Worm (Caenorhabditis elegans) whole organism, mixed stage, embryonic: Measurements from ENCODE around the gene AH9.3.

ENCODE experiments used
- M03D4.4 ChIP-seq: sonication (generic microtip); optimal IDR thresholded peaks from 2 replicates; lab custom pipeline; 2017; ENCODE audit warnings: mild to moderate bottlenecking, missing genetic modification characterization, missing compliant biosample characterization
- bed-3 ChIP-seq: fragments of 200-800 bp; sonication (Bioruptor generic); optimal IDR thresholded peaks from 3 replicates; lab custom pipeline; 2018; ENCODE audit warnings: mild to moderate bottlenecking, missing genetic modification characterization, moderate library complexity, missing compliant biosample characterization
- blmp-1 ChIP-seq: fragments of 150-350 bp; optimal IDR thresholded peaks from 2 replicates; lab custom pipeline; 2014; ENCODE audit warnings: missing biosample characterization, missing genetic modification characterization
- ceh-39 ChIP-seq: fragments of 150-350 bp; optimal IDR thresholded peaks from 2 replicates; lab custom pipeline; 2014; ENCODE audit warnings: missing biosample characterization, missing genetic modification characterization
- ceh-43 ChIP-seq: fragments of 200-800 bp; sonication (Bioruptor generic); optimal IDR thresholded peaks from 2 replicates; lab custom pipeline; 2018; ENCODE audit warnings: mild to moderate bottlenecking, missing genetic modification characterization, moderate library complexity, missing compliant biosample characterization
- ceh-83 ChIP-seq: fragments of 200-800 bp; sonication (Bioruptor generic); optimal IDR thresholded peaks from 2 replicates; lab custom pipeline; 2018; ENCODE audit warnings: mild to moderate bottlenecking, missing genetic modification characterization, missing compliant biosample characterization
- ces-1 ChIP-seq: fragments of 150-350 bp; optimal IDR thresholded peaks from 2 replicates; lab custom pipeline; 2014; ENCODE audit warnings: missing biosample characterization, missing genetic modification reagents, missing genetic modification characterization
- cnd-1 ChIP-seq: fragments of 200-800 bp; sonication (Bioruptor generic); optimal IDR thresholded peaks from 2 replicates; lab custom pipeline; 2018; ENCODE audit warnings: mild to moderate bottlenecking, missing genetic modification characterization, missing compliant biosample characterization
- drap-1 ChIP-seq: fragments of 200-800 bp; sonication (Bioruptor generic); optimal IDR thresholded peaks from 3 replicates; lab custom pipeline; 2018; ENCODE audit warnings: mild to moderate bottlenecking, missing genetic modification characterization, missing compliant biosample characterization
- elt-1 ChIP-seq: sonication (generic microtip); optimal IDR thresholded peaks from 2 replicates; lab custom pipeline; 2017; ENCODE audit warnings: missing genetic modification characterization, mild to moderate bottlenecking, missing compliant biosample characterization, antibody characterized with exemption, moderate library complexity, borderline replicate concordance; ENCODE audit not compliant: insufficient read depth
- elt-3 ChIP-seq: fragments of 150-350 bp; optimal IDR thresholded peaks from 2 replicates; lab custom pipeline; 2014; ENCODE audit warnings: missing biosample characterization, missing genetic modification characterization
- ham-2 ChIP-seq: fragments of 200-800 bp; sonication (Bioruptor generic); optimal IDR thresholded peaks from 2 replicates; lab custom pipeline; 2018; ENCODE audit warnings: mild to moderate bottlenecking, missing genetic modification characterization, missing compliant biosample characterization
- hlh-1 ChIP-seq: fragments of 150-350 bp; optimal IDR thresholded peaks from 2 replicates; lab custom pipeline; 2014; ENCODE audit warnings: missing biosample characterization, missing genetic modification reagents, missing genetic modification characterization
- lin-13 ChIP-seq: fragments of 150-350 bp; optimal IDR thresholded peaks from 2 replicates; lab custom pipeline; 2014; ENCODE audit warnings: missing biosample characterization, missing genetic modification characterization
- mab-5 ChIP-seq: fragments of 150-350 bp; optimal IDR thresholded peaks from 2 replicates; lab custom pipeline; 2014; ENCODE audit warnings: missing biosample characterization, missing genetic modification characterization
- mep-1 ChIP-seq: fragments of 150-350 bp; optimal IDR thresholded peaks from 2 replicates; lab custom pipeline; 2017; ENCODE audit warnings: missing biosample characterization, missing genetic modification reagents, missing genetic modification characterization, inconsistent platforms
- mls-2 ChIP-seq: sonication (generic microtip); optimal IDR thresholded peaks from 2 replicates; lab custom pipeline; 2016; ENCODE audit warnings: mild to moderate bottlenecking, missing genetic modification characterization, moderate library complexity, missing compliant biosample characterization
- nhr-12 ChIP-seq: fragments of 150-350 bp; optimal IDR thresholded peaks from 2 replicates; lab custom pipeline; 2014; ENCODE audit warnings: missing biosample characterization, missing genetic modification characterization
- nhr-2 ChIP-seq: fragments of 150-350 bp; optimal IDR thresholded peaks from 2 replicates; lab custom pipeline; 2014; ENCODE audit warnings: missing biosample characterization, missing genetic modification characterization
- nhr-237 ChIP-seq: fragments of 150-350 bp; optimal IDR thresholded peaks from 2 replicates; lab custom pipeline; 2014; ENCODE audit warnings: missing biosample characterization, missing genetic modification characterization
- nhr-28 ChIP-seq: fragments of 150-350 bp; optimal IDR thresholded peaks from 2 replicates; lab custom pipeline; 2014; ENCODE audit warnings: missing biosample characterization, missing genetic modification characterization
- pha-4 ChIP-seq: fragments of 150-350 bp; optimal IDR thresholded peaks from 2 replicates; lab custom pipeline; 2018; ENCODE audit warnings: missing biosample characterization, missing genetic modification reagents, missing genetic modification characterization
- sem-2 ChIP-seq: fragments of 200-800 bp; sonication (Bioruptor generic); optimal IDR thresholded peaks from 2 replicates; lab custom pipeline; 2018; ENCODE audit warnings: mild to moderate bottlenecking, missing genetic modification characterization, missing compliant biosample characterization
- snpc-4 ChIP-seq: fragments of 150-350 bp; optimal IDR thresholded peaks from 2 replicates; lab custom pipeline; 2014; ENCODE audit warnings: missing biosample characterization, missing genetic modification characterization
- sptf-1 ChIP-seq: sonication (generic microtip); optimal IDR thresholded peaks from 2 replicates; lab custom pipeline; 2017; ENCODE audit warnings: mild to moderate bottlenecking, missing genetic modification characterization, moderate library complexity, missing compliant biosample characterization
- tbx-8 ChIP-seq: fragments of 200-800 bp; sonication (Bioruptor generic); optimal IDR thresholded peaks from 2 replicates; lab custom pipeline; 2018; ENCODE audit warnings: mild to moderate bottlenecking, missing genetic modification characterization, moderate library complexity, missing compliant biosample characterization
- unc-120 ChIP-seq: sonication (generic microtip); optimal IDR thresholded peaks from 2 replicates; lab custom pipeline; 2017; ENCODE audit warnings: missing genetic modification characterization, missing compliant biosample characterization; ENCODE audit not compliant: poor library complexity, severe bottlenecking
- unc-39 ChIP-seq: fragments of 150-350 bp; optimal IDR thresholded peaks from 2 replicates; lab custom pipeline; 2014; ENCODE audit warnings: missing biosample characterization, missing genetic modification characterization
- unc-62 ChIP-seq: fragments of 150-350 bp; optimal IDR thresholded peaks from 2 replicates; lab custom pipeline; 2014; ENCODE audit warnings: missing biosample characterization, missing genetic modification reagents, missing genetic modification characterization
- zip-8 ChIP-seq: fragments of 150-350 bp; optimal IDR thresholded peaks from 2 replicates; lab custom pipeline; 2014; ENCODE audit warnings: missing biosample characterization, missing genetic modification characterization
- ztf-11 ChIP-seq: fragments of 150-350 bp; optimal IDR thresholded peaks from 2 replicates; lab custom pipeline; 2014; ENCODE audit warnings: missing biosample characterization, missing genetic modification characterization

The AH9.3 gene

DNA sequence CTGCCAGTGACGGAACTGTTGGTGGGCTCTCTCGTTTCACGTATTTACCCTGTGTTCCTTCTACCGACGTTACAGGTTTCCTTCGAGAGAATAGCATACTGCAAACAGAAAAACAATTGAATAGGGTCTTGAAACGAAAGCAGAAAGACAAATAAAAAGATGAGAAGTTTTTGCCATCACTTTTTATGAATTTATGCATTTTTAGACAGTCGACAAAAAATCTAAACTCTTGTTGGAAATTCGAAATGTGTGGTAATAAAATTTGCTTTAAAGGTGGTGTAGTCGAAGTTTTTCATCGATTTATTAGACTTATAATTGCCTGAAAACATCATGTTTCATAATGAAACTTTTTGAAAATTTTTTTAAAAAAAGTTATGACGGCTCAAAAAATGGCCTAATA lies 26.2 kb upstream of the AH9.3 start, which contains the start of gene sav-1:
sav-1 (minus strand) TSS at position 101 of the 400 bp plus-strand sequence.
- TF ChIP-seq mls-2 (tag; lab: Kevin White, UChicago) (no peak), ceh-43 (GFP tag; lab: Kevin White, UChicago) (no peak), unc-62 (GFP tag; lab: Kevin White, UChicago) (no peak), unc-39 (no peak), cnd-1 (tag; lab: Kevin White, UChicago) (no peak), ztf-11 (tag; lab: Kevin White, UChicago) (no peak), unc-120 (tag; lab: Kevin White, UChicago) (no peak), drap-1 (GFP tag; lab: Kevin White, UChicago) (no peak), bed-3 (GFP tag; lab: Kevin White, UChicago) (no peak), nhr-12 (no peak), lin-13 (tag; lab: Kevin White, UChicago) (no peak), mab-5 (tag; lab: Kevin White, UChicago) (no peak), snpc-4 (tag; lab: Kevin White, UChicago) (no peak), nhr-237 (no peak), nhr-28 (no peak), hlh-1 (no peak), M03D4.4 (tag; lab: Kevin White, UChicago) (no peak), nhr-2 (no peak), elt-3 (tag; lab: Kevin White, UChicago) (no peak)

- no peak for TF ChIP-seq ceh-43 (GFP tag; lab: Kevin White, UChicago)
- TF ChIP-seq mep-1 (tag; lab: Kevin White, UChicago): no peak
- no peak for TF ChIP-seq lin-13 (tag; lab: Kevin White, UChicago)
- no peak for TF ChIP-seq nhr-28
- no peak for TF ChIP-seq sem-2 (GFP tag; lab: Kevin White, UChicago)
These were observed 15.1 kb upstream of the AH9.3 start for ce11 chrX:2276000-2276399.

DNA sequence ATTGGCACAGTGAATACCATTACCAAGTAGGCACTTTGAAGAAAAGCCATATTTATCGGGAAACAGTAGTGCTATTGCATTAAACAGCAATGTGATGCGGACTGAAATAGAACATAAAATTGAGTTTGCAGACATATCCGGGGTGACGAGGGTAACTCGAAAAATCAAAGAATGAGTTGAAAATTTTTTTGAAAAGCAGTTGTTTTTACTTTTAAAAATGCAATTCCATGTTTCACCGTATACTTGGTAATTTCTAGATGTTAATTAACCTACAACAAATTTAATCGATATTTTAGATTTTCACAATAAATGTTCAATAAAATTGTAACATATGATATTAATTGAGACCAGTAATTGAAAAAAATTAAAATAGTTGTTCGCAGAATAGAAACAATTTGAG lies 13.3 kb upstream of the AH9.3 start, which contains the start of gene AH9.4:
AH9.4 (minus strand) TSS at position 101 of the 400 bp plus-strand sequence.
- TF ChIP-seq ceh-39 (tag; lab: Kevin White, UChicago) (no peak), nhr-12 (no peak)

DNA sequence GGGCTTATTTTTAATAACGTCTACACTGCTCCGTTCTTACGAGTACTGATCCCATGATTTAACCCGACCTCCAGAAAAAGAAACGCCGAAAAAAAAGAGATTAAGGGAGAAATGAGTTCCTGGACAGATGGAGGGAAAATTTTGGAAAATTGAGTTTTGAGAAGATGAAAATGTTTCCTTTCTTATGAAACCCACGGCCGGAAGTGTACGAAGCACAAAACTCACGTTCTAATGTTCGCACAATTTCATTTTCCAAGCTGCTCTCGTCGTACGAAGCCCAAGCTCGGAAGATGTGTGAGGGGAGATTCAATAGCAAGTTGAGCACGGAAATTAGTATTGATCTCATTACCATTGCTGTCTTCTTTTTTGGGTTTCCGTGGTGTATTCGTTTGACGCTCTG lies 10.5 kb upstream of the AH9.3 start:
- TF ChIP-seq ces-1 (GFP tag; lab: Kevin White, UChicago): peak; percentile 79
- no peak for TF ChIP-seq mab-5 (tag; lab: Kevin White, UChicago)

DNA sequence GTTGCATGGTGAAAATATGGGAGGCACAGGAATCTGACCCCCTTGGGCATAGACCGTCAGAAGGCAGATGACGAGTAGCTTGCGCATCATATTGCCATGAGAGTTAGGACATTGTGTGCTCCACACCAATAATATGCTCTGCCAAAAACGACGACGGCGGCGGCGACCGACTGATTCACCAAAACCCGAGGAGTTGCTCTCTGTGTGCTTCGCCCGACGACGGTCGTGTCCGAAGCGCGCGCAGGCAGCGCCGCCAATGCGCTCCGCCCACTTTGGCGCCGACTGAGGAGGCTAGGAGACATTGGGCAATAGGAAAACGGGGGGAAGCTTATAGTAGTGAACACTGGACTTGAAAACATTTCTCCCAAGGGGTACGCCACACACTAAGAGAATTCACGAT lies 7.1 kb upstream of the AH9.3 start, which contains the start of gene AH9.6:
AH9.6 (minus strand) TSS at position 183 of the 400 bp plus-strand sequence.
- TF ChIP-seq sptf-1 (tag; lab: Kevin White, UChicago) (no peak), pha-4 (no peak), tbx-8 (GFP tag; lab: Kevin White, UChicago) (no peak), elt-1 (tag; lab: Kevin White, UChicago) (no peak), mab-5 (tag; lab: Kevin White, UChicago) (no peak), ceh-83 (GFP tag; lab: Kevin White, UChicago) (no peak), blmp-1 (tag; lab: Kevin White, UChicago) (no peak), mep-1 (tag; lab: Kevin White, UChicago) (no peak), zip-8 (no peak), ham-2 (GFP tag; lab: Kevin White, UChicago) (no peak), M03D4.4 (tag; lab: Kevin White, UChicago) (no peak), ztf-11 (tag; lab: Kevin White, UChicago) (no peak), mls-2 (tag; lab: Kevin White, UChicago) (no peak), nhr-237 (no peak), bed-3 (GFP tag; lab: Kevin White, UChicago) (no peak), hlh-1 (no peak), unc-120 (tag; lab: Kevin White, UChicago) (no peak), nhr-12 (no peak)
